Worm (Caenorhabditis elegans) whole organism, L4 larva: ENCODE results near the gene T21B4.3.

ENCODE experiments used
- D1046.2 ChIP-seq: fragments of 200-800 bp; sonication (Bioruptor generic); IDR thresholded peaks from 2 replicates; pipeline ENCODE4 v1.3.6; 2022; ENCODE audit warnings: missing genetic modification characterization, missing compliant biosample characterization
- F44E2.7 ChIP-seq: fragments of 200-800 bp; sonication (Bioruptor generic); IDR thresholded peaks from 2 replicates; pipeline ENCODE4 v2.1.2; 2022; ENCODE audit warnings: missing genetic modification characterization, missing compliant biosample characterization
- R02D3.7 ChIP-seq: fragments of 150-350 bp; sonication (generic microtip); optimal IDR thresholded peaks from 3 replicates; lab custom pipeline; 2014; ENCODE audit warnings: missing biosample characterization, missing genetic modification characterization
- aly-2 ChIP-seq: sonication (generic microtip); optimal IDR thresholded peaks from 2 replicates; lab custom pipeline; 2018; ENCODE audit warnings: missing biosample characterization, missing genetic modification characterization
- ceh-32 ChIP-seq: sonication (generic microtip); optimal IDR thresholded peaks from 2 replicates; lab custom pipeline; 2016; ENCODE audit warnings: mild to moderate bottlenecking, missing genetic modification characterization, missing compliant biosample characterization; ENCODE audit not compliant: poor library complexity
- ceh-62 ChIP-seq: sonication (generic microtip); optimal IDR thresholded peaks from 2 replicates; lab custom pipeline; 2017; ENCODE audit warnings: missing biosample characterization, missing genetic modification characterization
- cey-2 ChIP-seq: sonication (generic microtip); optimal IDR thresholded peaks from 3 replicates; lab custom pipeline; 2017; ENCODE audit warnings: missing genetic modification characterization, mild to moderate bottlenecking, missing compliant biosample characterization, antibody characterized with exemption, borderline replicate concordance; ENCODE audit not compliant: insufficient read depth
- daf-12 ChIP-seq: fragments of 150-350 bp; optimal IDR thresholded peaks from 2 replicates; lab custom pipeline; 2014; ENCODE audit warnings: missing biosample characterization, missing genetic modification reagents, missing genetic modification characterization
- daf-16 ChIP-seq, 3 experiments: sonication (generic microtip); optimal IDR thresholded peaks; 2 replicates each; lab custom pipeline; 2016 to 2017; ENCODE audit warnings: missing genetic modification characterization in 3 of 3, missing genetic modification reagents in 3 of 3, mild to moderate bottlenecking in 2 of 3, missing compliant biosample characterization in 2 of 3, missing biosample characterization in 1 of 3, moderate library complexity in 1 of 3
- daf-19 ChIP-seq: fragments of 200-800 bp; sonication (Bioruptor generic); conservative IDR thresholded peaks from 2 replicates; pipeline ENCODE4 v1.3.6; 2022; ENCODE audit warnings: missing genetic modification characterization, missing compliant biosample characterization
- daf-8 ChIP-seq: fragments of 200-800 bp; sonication (Bioruptor generic); IDR thresholded peaks from 2 replicates; pipeline ENCODE4 v1.3.6; 2022; ENCODE audit warnings: missing genetic modification characterization, missing compliant biosample characterization
- dmd-6 ChIP-seq: fragments of 200-800 bp; sonication (Bioruptor generic); IDR thresholded peaks from 2 replicates; pipeline ENCODE4 v1.3.6; 2022; ENCODE audit warnings: missing genetic modification reagents, missing genetic modification characterization, missing compliant biosample characterization
- dmd-8 ChIP-seq: fragments of 200-800 bp; sonication (Bioruptor generic); IDR thresholded peaks from 2 replicates; pipeline ENCODE4 v1.3.6; 2022; ENCODE audit warnings: missing genetic modification characterization, missing compliant biosample characterization
- dve-1 ChIP-seq: sonication (generic microtip); optimal IDR thresholded peaks from 2 replicates; lab custom pipeline; 2017; ENCODE audit warnings: antibody characterized with exemption, mild to moderate bottlenecking, missing genetic modification characterization, missing compliant biosample characterization; ENCODE audit not compliant: insufficient read depth
- fkh-10 ChIP-seq: fragments of 150-350 bp; optimal IDR thresholded peaks from 2 replicates; lab custom pipeline; 2014; ENCODE audit warnings: missing biosample characterization, missing genetic modification reagents, missing genetic modification characterization
- gei-8 ChIP-seq: fragments of 200-800 bp; sonication (Bioruptor generic); optimal IDR thresholded peaks from 2 replicates; lab custom pipeline; 2018; ENCODE audit warnings: mild to moderate bottlenecking, missing genetic modification characterization, missing compliant biosample characterization
- hif-1 ChIP-seq, 2 experiments: sonication (generic microtip); optimal IDR thresholded peaks; 2 replicates each; lab custom pipeline; 2016 to 2017; ENCODE audit warnings: missing compliant biosample characterization in 2 of 2, missing genetic modification characterization in 2 of 2, missing genetic modification reagents in 2 of 2, missing genotype in 2 of 2, mild to moderate bottlenecking in 1 of 2
- hlh-11 ChIP-seq: fragments of 200-800 bp; sonication (Bioruptor generic); optimal IDR thresholded peaks from 2 replicates; lab custom pipeline; 2018; ENCODE audit warnings: mild to moderate bottlenecking, missing genetic modification characterization, missing compliant biosample characterization
- lin-29 ChIP-seq: fragments of 200-800 bp; sonication (Bioruptor generic); IDR thresholded peaks from 2 replicates; pipeline ENCODE4 v1.3.6; 2022; ENCODE audit warnings: missing genetic modification reagents, missing genetic modification characterization, missing compliant biosample characterization
- mdt-29 ChIP-seq: fragments of 200-800 bp; sonication (Bioruptor generic); IDR thresholded peaks from 2 replicates; pipeline ENCODE4 v1.3.6; 2022; ENCODE audit warnings: missing genetic modification reagents, missing genetic modification characterization, missing compliant biosample characterization
- mes-2 ChIP-seq: sonication (generic microtip); optimal IDR thresholded peaks from 2 replicates; lab custom pipeline; 2016; ENCODE audit warnings: missing genotype, mild to moderate bottlenecking, missing genetic modification characterization, missing compliant biosample characterization; ENCODE audit not compliant: poor library complexity, severe bottlenecking
- mxl-2 ChIP-seq: fragments of 200-800 bp; sonication (Bioruptor generic); conservative IDR thresholded peaks from 2 replicates; pipeline ENCODE4 v1.3.6; 2022; ENCODE audit warnings: missing genetic modification reagents, missing genetic modification characterization, missing compliant biosample characterization
- mxl-3 ChIP-seq: fragments of 200-800 bp; sonication (Bioruptor generic); optimal IDR thresholded peaks from 2 replicates; lab custom pipeline; 2018; ENCODE audit warnings: mild to moderate bottlenecking, missing genetic modification characterization, missing compliant biosample characterization
- nhr-10 ChIP-seq: fragments of 150-350 bp; optimal IDR thresholded peaks from 2 replicates; lab custom pipeline; 2014; ENCODE audit warnings: missing biosample characterization, missing genetic modification characterization
- nhr-11 ChIP-seq: fragments of 150-350 bp; optimal IDR thresholded peaks from 2 replicates; lab custom pipeline; 2014; ENCODE audit warnings: missing biosample characterization, missing genetic modification characterization
- nhr-28 ChIP-seq: fragments of 150-350 bp; optimal IDR thresholded peaks from 2 replicates; lab custom pipeline; 2014; ENCODE audit warnings: missing biosample characterization, missing genetic modification characterization
- nhr-6 ChIP-seq: fragments of 150-350 bp; optimal IDR thresholded peaks from 2 replicates; lab custom pipeline; 2014; ENCODE audit warnings: missing biosample characterization, missing genetic modification characterization
- nhr-76 ChIP-seq: fragments of 150-350 bp; optimal IDR thresholded peaks from 2 replicates; lab custom pipeline; 2014; ENCODE audit warnings: missing biosample characterization, missing genetic modification characterization
- php-3 ChIP-seq: fragments of 200-800 bp; sonication (Bioruptor generic); IDR thresholded peaks from 2 replicates; pipeline ENCODE4 v1.3.6; 2022; ENCODE audit warnings: missing genetic modification reagents, missing genetic modification characterization, missing compliant biosample characterization
- pqm-1 ChIP-seq: sonication (generic microtip); optimal IDR thresholded peaks from 2 replicates; lab custom pipeline; 2017; ENCODE audit warnings: missing biosample characterization, missing genetic modification characterization
- skn-1 ChIP-seq: fragments of 150-350 bp; optimal IDR thresholded peaks from 2 replicates; lab custom pipeline; 2014; ENCODE audit warnings: missing biosample characterization, missing genetic modification characterization
- snpc-1.2 ChIP-seq: fragments of 200-800 bp; sonication (Bioruptor generic); IDR thresholded peaks from 2 replicates; pipeline ENCODE4 v1.3.6; 2022; ENCODE audit warnings: missing genetic modification reagents, missing genetic modification characterization, missing compliant biosample characterization
- unc-62 ChIP-seq, 3 experiments: fragments of 150-350 bp in 1 of 3; sonication (generic microtip); optimal IDR thresholded peaks in 2 of 3; peaks in 1 of 3; 1 replicate in 1 of 3; 2 replicates in 2 of 3; lab custom pipeline; 2014 to 2017; ENCODE audit warnings: missing biosample characterization in 3 of 3, missing genetic modification characterization in 3 of 3, missing genetic modification reagents in 3 of 3, missing genotype in 1 of 3
- zfp-3 ChIP-seq: fragments of 200-800 bp; sonication (Bioruptor generic); conservative IDR thresholded peaks from 2 replicates; pipeline ENCODE4 v1.3.6; 2022; ENCODE audit warnings: missing genetic modification reagents, missing genetic modification characterization, missing compliant biosample characterization

Gene T21B4.3

DNA sequence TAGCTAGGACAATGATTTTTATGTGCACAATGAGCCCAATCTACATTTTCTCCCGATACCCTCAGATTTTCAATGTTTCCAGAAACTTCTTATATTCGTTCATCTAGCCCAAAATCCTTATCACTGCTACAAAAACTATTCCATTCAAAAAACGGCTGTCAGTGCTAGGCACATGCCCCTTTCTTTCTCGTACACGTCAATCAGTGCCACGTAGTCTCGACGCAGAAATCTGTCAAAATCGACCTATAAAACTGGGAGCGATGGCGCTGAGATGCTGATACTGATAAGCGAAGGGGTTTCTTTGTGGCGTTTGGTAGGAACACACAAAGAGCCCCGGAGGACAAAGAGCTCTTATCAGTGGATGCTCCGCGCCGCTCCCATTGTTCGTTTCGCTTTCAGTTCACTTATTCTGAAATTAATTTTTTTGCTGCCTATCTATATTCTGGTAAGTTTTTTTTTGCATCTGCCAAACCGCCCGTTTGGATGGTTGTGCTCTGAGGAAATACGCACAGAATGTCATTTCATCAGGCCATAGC, 22.0 kb upstream of the T21B4.3 start, which contains the start of gene srh-70 (continued):
- TF ChIP-seq hif-1 (tag; optimal IDR thresholded peaks at IDR 0.05; lab: Kevin White, UChicago) (peak; percentile 31 to 36), fkh-10 (GFP tag; lab: Kevin White, UChicago) (no peak), cey-2 (tag; lab: Kevin White, UChicago) (no peak), skn-1 (no peak), mes-2 (tag; lab: Kevin White, UChicago) (peak; percentile 40), nhr-6 (no peak), mxl-3 (GFP tag; lab: Kevin White, UChicago) (no peak), daf-19 (GFP tag; lab: Robert Waterston, UW) (no peak), snpc-1.2 (GFP tag; lab: Robert Waterston, UW) (no peak), D1046.2 (GFP tag; lab: Robert Waterston, UW) (no peak), zfp-3 (GFP tag; lab: Robert Waterston, UW) (0 out of 2 replicates have a peak, but pooled peaks have one; percentile 20), nhr-28 (tag; lab: Kevin White, UChicago) (peak; percentile 79), mdt-29 (GFP tag; lab: Robert Waterston, UW) (peak; percentile 97), dmd-8 (GFP tag; lab: Robert Waterston, UW) (no peak), aly-2 (no peak), nhr-10 (tag; lab: Kevin White, UChicago) (no peak), mxl-2 (GFP tag; lab: Robert Waterston, UW) (peak; percentile 70), nhr-76 (tag; lab: Kevin White, UChicago) (no peak), gei-8 (no peak)
- TF ChIP-seq, all 104 proteins: peak for 35

DNA sequence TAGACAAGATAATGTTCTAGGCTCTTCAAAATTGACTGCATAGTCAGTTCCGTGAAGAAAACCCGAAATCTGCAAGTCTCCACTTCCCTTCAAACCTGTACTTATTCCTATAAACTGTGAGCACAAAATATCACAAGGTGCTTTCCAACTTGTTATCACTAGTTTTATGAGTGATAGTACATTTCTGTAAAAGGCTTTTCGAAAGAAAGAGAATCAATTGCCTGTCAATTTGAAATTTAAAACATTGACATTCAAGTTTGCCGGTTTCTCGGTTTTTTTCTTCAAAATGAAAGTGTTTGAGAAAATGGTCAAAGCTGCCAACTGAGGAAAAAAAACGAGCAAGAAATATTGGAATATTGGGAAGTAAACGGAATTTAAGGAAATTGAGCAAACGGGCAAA, 21.1 kb upstream of the T21B4.3 start:
- peak; percentile 22 for TF ChIP-seq hlh-11 (tag; lab: Kevin White, UChicago)
- peak; percentile 4 for TF ChIP-seq nhr-28 (tag; lab: Kevin White, UChicago)
- no peak for TF ChIP-seq ceh-62 (tag; lab: Kevin White, UChicago)
- peak; percentile 72 for TF ChIP-seq dve-1
- no peak for TF ChIP-seq ceh-32 (tag; lab: Kevin White, UChicago)
- no peak for TF ChIP-seq daf-16 (GFP tag; optimal IDR thresholded peaks at IDR 0.05; lab: Kevin White, UChicago)
- TF ChIP-seq daf-16 (tag; optimal IDR thresholded peaks at IDR 0.05; lab: Kevin White, UChicago) = peak; percentile 45
- TF ChIP-seq lin-29 (GFP tag; lab: Robert Waterston, UW) = no peak
- TF ChIP-seq dmd-6 (GFP tag; lab: Robert Waterston, UW) = peak; percentile 23; the same call in 1 of the 2 replicates
- 0 out of 2 replicates have a peak, but pooled peaks have one; percentile 9 for TF ChIP-seq mdt-29 (GFP tag; lab: Robert Waterston, UW)
- TF ChIP-seq pqm-1 (tag; lab: Kevin White, UChicago) = no peak
- no peak for TF ChIP-seq F44E2.7
- no peak for TF ChIP-seq daf-12 (tag; lab: Kevin White, UChicago)
- no peak for TF ChIP-seq daf-8 (GFP tag; lab: Robert Waterston, UW)
- peak in 1 of 2 experiments; percentile 47 for TF ChIP-seq unc-62 (GFP tag; optimal IDR thresholded peaks at IDR 0.05 in 1 of 2; lab: Kevin White, UChicago)
- no peak for TF ChIP-seq unc-62 (tag; optimal IDR thresholded peaks at IDR 0.05; lab: Kevin White, UChicago)
- peak; percentile 38; the same call in 1 of the 2 replicates for TF ChIP-seq php-3 (GFP tag; lab: Robert Waterston, UW)

DNA sequence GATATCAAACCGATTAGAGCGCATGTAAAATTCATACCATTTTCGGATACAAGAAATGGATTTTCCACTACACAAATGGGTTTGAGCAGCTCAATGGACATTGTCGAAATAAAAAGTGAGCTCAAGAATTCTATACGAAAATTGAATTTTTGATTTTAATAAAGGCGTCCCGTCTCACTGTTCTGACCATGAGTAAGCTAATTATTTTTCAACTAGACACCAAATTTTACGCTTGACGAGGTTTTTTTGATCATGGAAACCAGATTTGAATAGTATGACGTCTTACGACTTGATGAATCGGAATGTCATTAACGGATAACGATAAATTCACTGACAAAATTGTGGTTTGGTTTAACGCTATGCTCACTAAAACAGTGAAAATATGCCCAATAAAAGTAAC, 19.4 kb upstream of the T21B4.3 start, which contains the start of gene srh-61:
TSS of gene srh-61 (minus strand) at position 101 of the 400 bp plus-strand sequence.
- TF ChIP-seq unc-62 (GFP tag; optimal IDR thresholded peaks at IDR 0.05 in 1 of 2; lab: Kevin White, UChicago) (peak in 1 of 2 experiments; percentile 49), unc-62 (tag; optimal IDR thresholded peaks at IDR 0.05; lab: Kevin White, UChicago) (no peak), R02D3.7 (no peak)

DNA sequence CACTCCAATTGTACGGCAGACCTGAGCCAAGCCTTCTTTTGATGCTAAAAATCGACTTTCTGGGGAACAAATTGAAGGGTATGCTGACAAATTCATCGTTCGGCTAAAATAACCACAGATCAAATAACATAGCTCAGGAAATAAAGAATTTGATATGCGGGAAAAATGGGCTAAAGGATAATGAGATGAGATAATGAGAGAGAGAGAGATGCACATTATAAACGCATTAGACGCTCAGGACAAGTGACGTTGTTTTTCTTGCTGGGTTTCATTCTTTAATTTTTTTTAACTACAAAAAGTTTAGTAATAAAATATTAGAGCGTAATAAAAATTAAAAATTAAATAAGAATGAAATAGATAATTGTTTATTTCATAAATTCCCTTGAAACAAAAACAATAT, 17.7 kb upstream of the T21B4.3 start, which contains the start of gene srh-69:
TSS of gene srh-69 (minus strand) at position 101 of the 400 bp plus-strand sequence.
- TF ChIP-seq F44E2.7 = no peak
- TF ChIP-seq nhr-11 (tag; lab: Kevin White, UChicago) = no peak
- no peak for TF ChIP-seq nhr-76 (tag; lab: Kevin White, UChicago)
